Fruit fly (Drosophila melanogaster) whole organism, prepupa: ENCODE measurements around the gene Rala.

Experiments
- CG3032 ChIP-seq: fragments of 200-800 bp; optimal IDR thresholded peaks from 2 replicates; lab custom pipeline; 2019; ENCODE audit warnings: missing biosample characterization, mild to moderate bottlenecking, missing genetic modification characterization, moderate library complexity
- Ets21C ChIP-seq: fragments of 200-800 bp; sonication (Bioruptor generic); optimal IDR thresholded peaks from 3 replicates; lab custom pipeline; 2016; ENCODE audit warnings: missing biosample characterization, missing genetic modification characterization
- Gug ChIP-seq: fragments of 200-800 bp; sonication (Bioruptor generic); IDR thresholded peaks from 2 replicates; pipeline ENCODE4 v1.3.6; 2022; ENCODE audit warnings: missing biosample characterization, missing genetic modification characterization
- acj6 ChIP-seq: fragments of 200-800 bp; sonication (Bioruptor generic); optimal IDR thresholded peaks from 3 replicates; lab custom pipeline; 2016; ENCODE audit warnings: missing biosample characterization, missing genetic modification characterization
- fkh ChIP-seq: fragments of 200-800 bp; sonication (Bioruptor generic); optimal IDR thresholded peaks from 3 replicates; lab custom pipeline; 2017; ENCODE audit warnings: missing biosample characterization, mild to moderate bottlenecking, missing genetic modification characterization, moderate library complexity
- vri ChIP-seq: fragments of 200-800 bp; sonication (Bioruptor generic); optimal IDR thresholded peaks from 3 replicates; lab custom pipeline; 2016; ENCODE audit warnings: missing biosample characterization, mild to moderate bottlenecking, missing genetic modification characterization

DNA sequence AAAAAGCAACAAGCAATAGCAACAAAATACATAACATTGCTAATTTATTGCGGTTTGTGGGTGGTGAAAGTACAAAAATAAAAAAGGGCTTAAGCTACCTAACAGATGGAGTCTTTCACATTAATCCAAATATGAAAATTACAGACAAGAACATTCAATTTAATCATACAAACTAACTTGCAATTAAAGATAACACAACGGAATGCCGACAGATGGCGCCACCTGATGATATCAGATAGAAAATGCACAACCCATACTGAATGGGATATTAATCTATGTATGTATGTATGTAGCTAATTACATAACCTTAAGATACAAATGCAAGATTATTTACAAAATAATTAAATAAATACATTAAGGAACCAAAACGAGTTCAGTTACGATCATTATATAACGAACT, 44.6 kb downstream of the Rala start:
- TF ChIP-seq Ets21C (GFP tag; lab: Kevin White, UChicago), result no peak
- TF ChIP-seq CG3032, result no peak
- TF ChIP-seq Gug (GFP tag; lab: Robert Waterston, UW), result no peak
- TF ChIP-seq acj6 (GFP tag; lab: Kevin White, UChicago), result no peak
- no peak for TF ChIP-seq vri (GFP tag; lab: Kevin White, UChicago)
- no peak for TF ChIP-seq fkh (GFP tag; lab: Kevin White, UChicago)
